Worm (Caenorhabditis elegans) whole organism, L3 larva: Measurements from ENCODE around the gene sre-42.

ENCODE experiments used
- R02D3.7 ChIP-seq: fragments of 150-350 bp; optimal IDR thresholded peaks from 2 replicates; lab custom pipeline; 2014; ENCODE audit warnings: missing biosample characterization, missing genetic modification characterization
- ceh-28 ChIP-seq: fragments of 150-350 bp; optimal IDR thresholded peaks from 2 replicates; lab custom pipeline; 2014; ENCODE audit warnings: missing biosample characterization, missing genetic modification reagents, missing genetic modification characterization
- ceh-82 ChIP-seq: fragments of 150-350 bp; optimal IDR thresholded peaks from 2 replicates; lab custom pipeline; 2014; ENCODE audit warnings: missing biosample characterization, missing genetic modification characterization
- ceh-9 ChIP-seq: sonication (generic microtip); optimal IDR thresholded peaks from 2 replicates; lab custom pipeline; 2018; ENCODE audit warnings: missing biosample characterization, missing genetic modification characterization
- daf-12 ChIP-seq: fragments of 150-350 bp; optimal IDR thresholded peaks from 2 replicates; lab custom pipeline; 2014; ENCODE audit warnings: missing biosample characterization, missing genetic modification reagents, missing genetic modification characterization
- egl-27 ChIP-seq: sonication (generic microtip); optimal IDR thresholded peaks from 4 replicates; lab custom pipeline; 2017; ENCODE audit warnings: missing biosample characterization, missing genetic modification reagents, missing genetic modification characterization
- elt-1 ChIP-seq: fragments of 150-350 bp; optimal IDR thresholded peaks from 2 replicates; lab custom pipeline; 2014; ENCODE audit warnings: missing biosample characterization, missing genetic modification characterization
- elt-3 ChIP-seq, 3 experiments: fragments of 150-350 bp in 1 of 3; sonication (generic microtip) in 2 of 3; optimal IDR thresholded peaks; 2 replicates in 2 of 3; 4 replicates in 1 of 3; lab custom pipeline; 2014 to 2017; ENCODE audit warnings: missing biosample characterization in 3 of 3, missing genetic modification characterization in 3 of 3
- fkh-10 ChIP-seq: sonication (generic microtip); optimal IDR thresholded peaks from 2 replicates; lab custom pipeline; 2017; ENCODE audit warnings: missing biosample characterization, missing genetic modification reagents, missing genetic modification characterization
- fos-1 ChIP-seq: fragments of 150-350 bp; optimal IDR thresholded peaks from 2 replicates; lab custom pipeline; 2014; ENCODE audit warnings: missing biosample characterization, missing genetic modification characterization
- hmg-11 ChIP-seq: sonication (generic microtip); optimal IDR thresholded peaks from 2 replicates; lab custom pipeline; 2016; ENCODE audit warnings: missing genetic modification characterization, missing compliant biosample characterization
- jun-1 ChIP-seq: fragments of 150-350 bp; optimal IDR thresholded peaks from 2 replicates; lab custom pipeline; 2014; ENCODE audit warnings: missing biosample characterization, missing genetic modification reagents, missing genetic modification characterization
- lin-15B ChIP-seq: fragments of 150-350 bp; optimal IDR thresholded peaks from 2 replicates; lab custom pipeline; 2014; ENCODE audit warnings: missing biosample characterization, missing genetic modification characterization
- mml-1 ChIP-seq: fragments of 150-350 bp; sonication (generic microtip); optimal IDR thresholded peaks from 3 replicates; lab custom pipeline; 2014; ENCODE audit warnings: missing biosample characterization, missing genetic modification characterization
- nfya-1 ChIP-seq: sonication (generic microtip); optimal IDR thresholded peaks from 2 replicates; lab custom pipeline; 2017; ENCODE audit warnings: missing genetic modification characterization, mild to moderate bottlenecking, missing compliant biosample characterization, antibody characterized with exemption, moderate library complexity; ENCODE audit not compliant: insufficient read depth
- nhr-11 ChIP-seq: fragments of 150-350 bp; optimal IDR thresholded peaks from 2 replicates; lab custom pipeline; 2014; ENCODE audit warnings: missing biosample characterization, missing genetic modification characterization
- nhr-12 ChIP-seq: fragments of 150-350 bp; optimal IDR thresholded peaks from 2 replicates; lab custom pipeline; 2014; ENCODE audit warnings: missing biosample characterization, missing genetic modification characterization
- nhr-237 ChIP-seq: fragments of 150-350 bp; optimal IDR thresholded peaks from 2 replicates; lab custom pipeline; 2014; ENCODE audit warnings: missing biosample characterization, missing genetic modification characterization
- nhr-25 ChIP-seq: sonication (generic microtip); optimal IDR thresholded peaks from 2 replicates; lab custom pipeline; 2017; ENCODE audit warnings: missing biosample characterization, missing genetic modification characterization
- nhr-28 ChIP-seq: fragments of 150-350 bp; optimal IDR thresholded peaks from 2 replicates; lab custom pipeline; 2014; ENCODE audit warnings: missing biosample characterization, missing genetic modification characterization
- nhr-43 ChIP-seq: sonication (generic microtip); optimal IDR thresholded peaks from 2 replicates; lab custom pipeline; 2016; ENCODE audit warnings: mild to moderate bottlenecking, missing genetic modification characterization, missing compliant biosample characterization; ENCODE audit not compliant: poor library complexity, severe bottlenecking
- nhr-67 ChIP-seq: fragments of 150-350 bp; optimal IDR thresholded peaks from 2 replicates; lab custom pipeline; 2014; ENCODE audit warnings: missing biosample characterization, missing genetic modification characterization
- nhr-76 ChIP-seq: fragments of 150-350 bp; sonication (generic microtip); optimal IDR thresholded peaks from 5 replicates; lab custom pipeline; 2014; ENCODE audit warnings: missing biosample characterization, missing genetic modification characterization
- nhr-77 ChIP-seq: fragments of 150-350 bp; optimal IDR thresholded peaks from 2 replicates; lab custom pipeline; 2014; ENCODE audit warnings: missing biosample characterization, missing genetic modification characterization
- pha-4 ChIP-seq: fragments of 150-350 bp; optimal IDR thresholded peaks from 2 replicates; lab custom pipeline; 2014; ENCODE audit warnings: missing biosample characterization, missing genetic modification reagents, missing genetic modification characterization
- pqm-1 ChIP-seq: fragments of 150-350 bp; optimal IDR thresholded peaks from 2 replicates; lab custom pipeline; 2017; ENCODE audit warnings: missing biosample characterization, missing genetic modification characterization, inconsistent platforms
- skn-1 ChIP-seq: fragments of 150-350 bp; optimal IDR thresholded peaks from 2 replicates; lab custom pipeline; 2014; ENCODE audit warnings: missing biosample characterization, missing genetic modification characterization
- snpc-4 ChIP-seq: fragments of 150-350 bp; optimal IDR thresholded peaks from 2 replicates; lab custom pipeline; 2014; ENCODE audit warnings: missing biosample characterization, missing genetic modification characterization
- tbx-2 ChIP-seq: sonication (generic microtip); optimal IDR thresholded peaks from 2 replicates; lab custom pipeline; 2016; ENCODE audit warnings: mild to moderate bottlenecking, missing genetic modification characterization, missing compliant biosample characterization
- unc-39 ChIP-seq: sonication (generic microtip); optimal IDR thresholded peaks from 4 replicates; lab custom pipeline; 2017; ENCODE audit warnings: missing biosample characterization, missing genetic modification characterization
- ztf-11 ChIP-seq: fragments of 150-350 bp; optimal IDR thresholded peaks from 2 replicates; lab custom pipeline; 2014; ENCODE audit warnings: missing biosample characterization, missing genetic modification characterization

The sre-42 gene

DNA sequence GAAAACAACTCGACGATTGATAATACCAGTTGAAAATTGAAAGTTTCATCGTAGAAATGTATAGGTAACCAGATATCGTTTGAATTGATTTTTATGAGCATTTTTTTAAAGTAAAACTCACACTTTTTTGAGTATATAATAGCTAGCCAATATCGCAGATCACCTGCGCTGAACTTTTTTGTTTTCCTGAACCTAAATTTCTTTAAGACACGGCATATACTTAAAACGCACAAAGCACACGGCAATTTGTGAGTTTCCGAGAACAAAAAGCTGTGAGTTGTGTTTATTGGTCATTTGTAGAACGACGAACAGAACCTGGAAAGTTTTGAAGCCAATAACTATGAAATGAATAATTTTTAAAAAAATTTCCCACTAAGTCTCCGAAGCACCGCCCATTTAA, 15.1 kb upstream of the sre-42 start, which contains the start of gene sre-29:
sre-29 (minus strand) TSS at position 101 of the 400 bp plus-strand sequence.
- no peak for TF ChIP-seq nhr-67 (tag; lab: Kevin White, UChicago)
- TF ChIP-seq daf-12 (tag; lab: Kevin White, UChicago): no peak
- no peak for TF ChIP-seq R02D3.7 (tag; lab: Kevin White, UChicago)
- TF ChIP-seq unc-39 (tag; lab: Kevin White, UChicago): no peak
- TF ChIP-seq elt-3 (tag; optimal IDR thresholded peaks at IDR 0.05; lab: Kevin White, UChicago): no peak
- no peak for TF ChIP-seq nhr-43 (tag; lab: Kevin White, UChicago)
- no peak for TF ChIP-seq nhr-76
- no peak for TF ChIP-seq ceh-82 (tag; lab: Kevin White, UChicago)
- no peak for TF ChIP-seq tbx-2
- no peak for TF ChIP-seq mml-1 (tag; lab: Kevin White, UChicago)
- TF ChIP-seq egl-27 (tag; lab: Kevin White, UChicago): no peak
- TF ChIP-seq jun-1 (tag; lab: Kevin White, UChicago): no peak
- TF ChIP-seq nhr-11 (tag; lab: Kevin White, UChicago): no peak
- no peak for TF ChIP-seq skn-1
- TF ChIP-seq nhr-237: no peak
- TF ChIP-seq nhr-25: no peak
- no peak for TF ChIP-seq nfya-1 (tag; lab: Kevin White, UChicago)
- TF ChIP-seq lin-15B (tag; lab: Kevin White, UChicago): no peak
- TF ChIP-seq pqm-1 (tag; lab: Kevin White, UChicago): no peak
- no peak for TF ChIP-seq nhr-28 (tag; lab: Kevin White, UChicago)
- TF ChIP-seq, all 47 proteins: peak for 0

DNA sequence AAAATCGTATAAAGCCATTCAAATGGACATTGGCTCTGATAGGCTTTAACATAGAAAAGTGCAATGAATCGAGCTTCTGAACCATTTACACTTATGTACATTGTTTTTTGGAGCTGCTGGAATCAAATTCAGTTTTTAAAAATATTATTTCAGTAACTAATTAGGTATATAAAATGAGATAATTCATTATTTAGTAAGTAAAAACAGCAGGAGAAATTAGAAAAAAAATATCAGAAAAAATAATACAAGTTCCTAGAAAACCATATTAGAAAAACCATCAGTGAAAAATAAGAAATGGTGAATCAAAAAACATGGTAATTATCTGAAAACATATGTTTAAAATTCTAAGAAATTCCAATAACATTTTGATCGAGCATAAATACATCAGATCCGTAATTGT, 11.0 kb upstream of the sre-42 start, which contains the start of gene F57G9.7:
F57G9.7 (minus strand) TSS at position 101 of the 400 bp plus-strand sequence.
- TF ChIP-seq nhr-12 (tag; lab: Kevin White, UChicago) (no peak), snpc-4 (no peak), R02D3.7 (tag; lab: Kevin White, UChicago) (no peak), ztf-11 (tag; lab: Kevin White, UChicago) (no peak), nhr-77 (tag; lab: Kevin White, UChicago) (no peak), ceh-9 (no peak), elt-1 (tag; lab: Kevin White, UChicago) (no peak), pha-4 (no peak), egl-27 (tag; lab: Kevin White, UChicago) (no peak), unc-39 (tag; lab: Kevin White, UChicago) (no peak), skn-1 (no peak), nfya-1 (tag; lab: Kevin White, UChicago) (no peak), fos-1 (tag; lab: Kevin White, UChicago) (no peak), nhr-43 (tag; lab: Kevin White, UChicago) (no peak), mml-1 (tag; lab: Kevin White, UChicago) (no peak)

DNA sequence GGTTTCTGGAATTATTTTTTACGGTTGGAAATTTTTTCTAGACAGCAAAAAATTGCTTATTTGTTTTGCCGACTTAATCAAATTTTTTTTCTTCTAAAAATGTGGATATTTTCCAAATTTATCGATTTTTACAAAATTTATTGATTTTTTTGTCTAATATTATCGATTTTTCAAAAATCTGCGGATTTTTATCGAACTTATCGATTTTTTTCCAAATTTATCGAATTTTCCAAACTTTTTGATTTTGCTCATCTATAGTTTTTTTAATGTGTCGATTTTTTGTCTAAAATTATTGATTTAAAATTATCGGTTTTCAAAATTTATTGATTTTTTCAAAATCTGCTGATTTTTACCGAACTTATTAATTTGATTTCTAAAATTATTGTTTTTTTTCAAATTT, 7.5 kb upstream of the sre-42 start:
- TF ChIP-seq lin-15B (tag; lab: Kevin White, UChicago) (no peak), ceh-28 (tag; lab: Kevin White, UChicago) (peak; percentile 91), pha-4 (no peak)
- TF ChIP-seq, all 47 proteins: peak for 1

DNA sequence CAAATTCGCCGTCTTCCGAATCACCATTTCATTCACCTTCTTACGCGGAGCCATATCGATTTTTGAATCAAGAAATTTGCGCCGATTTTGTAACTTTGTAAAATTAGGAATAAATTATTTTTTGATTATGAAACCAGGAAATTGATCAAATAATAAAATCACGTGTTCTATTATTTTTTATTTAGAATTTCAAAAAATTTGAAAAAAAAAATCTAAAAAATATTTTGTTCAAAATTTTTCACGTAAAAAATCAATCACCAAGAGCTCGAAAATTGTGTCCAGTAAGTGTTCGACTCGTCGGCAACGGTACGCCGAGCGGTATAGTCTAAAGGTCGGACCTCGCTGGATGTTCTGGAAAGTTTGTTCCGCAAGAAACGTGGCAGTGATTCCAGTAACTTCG, 7.0 kb upstream of the sre-42 start, which contains the start of gene Y57A10B.7:
Y57A10B.7 (minus strand) TSS at position 101 of the 400 bp plus-strand sequence.
- no peak for TF ChIP-seq skn-1
- TF ChIP-seq hmg-11 (tag; lab: Kevin White, UChicago): no peak

DNA sequence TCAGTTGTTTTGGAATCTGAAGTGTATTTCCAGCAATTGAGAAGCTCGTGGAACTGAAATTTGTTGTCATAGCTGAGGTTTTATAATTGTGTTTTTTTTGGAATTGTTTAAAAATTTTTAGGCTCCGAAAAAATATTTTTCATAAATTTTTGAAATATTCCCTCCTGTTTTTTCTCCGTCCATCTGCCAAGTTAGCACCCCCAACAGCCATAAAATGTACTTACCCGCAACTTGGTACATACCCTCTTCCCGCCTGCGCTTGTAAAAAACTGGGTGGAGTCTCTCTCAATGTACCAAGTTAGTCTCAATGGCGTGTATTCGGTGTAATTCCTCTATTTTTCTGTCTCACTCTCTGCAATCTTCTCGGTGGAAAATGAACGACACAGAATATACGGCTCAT, 3.1 kb upstream of the sre-42 start, which contains the start of gene Y57A10B.6:
Y57A10B.6 (plus strand) TSS at position 301 of the 400 bp plus-strand sequence.
- TF ChIP-seq fkh-10 (GFP tag; lab: Kevin White, UChicago): no peak

DNA sequence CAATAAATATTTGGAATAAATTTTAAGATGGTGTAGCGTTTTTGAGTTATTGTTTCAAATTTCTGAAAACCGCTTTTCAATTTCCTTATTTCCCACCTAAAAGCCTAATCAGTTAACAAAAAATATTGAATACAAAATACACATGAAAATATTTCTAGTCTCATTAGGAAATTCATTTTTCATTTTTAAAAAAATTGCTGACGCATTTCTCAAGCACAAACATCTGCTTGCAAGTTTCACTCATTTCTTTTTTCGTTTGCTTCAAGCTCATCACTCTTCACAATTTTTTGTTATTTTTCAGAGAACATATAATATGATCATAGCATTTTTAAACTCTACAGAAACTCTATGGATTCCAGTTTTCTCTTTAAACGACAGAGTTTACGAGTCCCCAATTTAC, 1.3 kb upstream of the sre-42 start, which contains the start of gene sre-41:
sre-41 (plus strand) TSS at position 301 of the 400 bp plus-strand sequence.
- TF ChIP-seq nhr-25 (no peak), pqm-1 (tag; lab: Kevin White, UChicago) (no peak), unc-39 (tag; lab: Kevin White, UChicago) (no peak)
- TF ChIP-seq, all 47 proteins: peak for 0
